Worm (Caenorhabditis elegans) whole organism, mixed stage, embryonic: ENCODE measurements around the gene F56D5.5.

Source experiments
- M03D4.4 ChIP-seq: sonication (generic microtip); optimal IDR thresholded peaks from 2 replicates; lab custom pipeline; 2017; ENCODE audit warnings: mild to moderate bottlenecking, missing genetic modification characterization, missing compliant biosample characterization
- bed-3 ChIP-seq: fragments of 200-800 bp; sonication (Bioruptor generic); optimal IDR thresholded peaks from 3 replicates; lab custom pipeline; 2018; ENCODE audit warnings: mild to moderate bottlenecking, missing genetic modification characterization, moderate library complexity, missing compliant biosample characterization
- blmp-1 ChIP-seq: fragments of 150-350 bp; optimal IDR thresholded peaks from 2 replicates; lab custom pipeline; 2014; ENCODE audit warnings: missing biosample characterization, missing genetic modification characterization
- ceh-39 ChIP-seq: fragments of 150-350 bp; optimal IDR thresholded peaks from 2 replicates; lab custom pipeline; 2014; ENCODE audit warnings: missing biosample characterization, missing genetic modification characterization
- ceh-43 ChIP-seq: fragments of 200-800 bp; sonication (Bioruptor generic); optimal IDR thresholded peaks from 2 replicates; lab custom pipeline; 2018; ENCODE audit warnings: mild to moderate bottlenecking, missing genetic modification characterization, moderate library complexity, missing compliant biosample characterization
- ceh-83 ChIP-seq: fragments of 200-800 bp; sonication (Bioruptor generic); optimal IDR thresholded peaks from 2 replicates; lab custom pipeline; 2018; ENCODE audit warnings: mild to moderate bottlenecking, missing genetic modification characterization, missing compliant biosample characterization
- ces-1 ChIP-seq: fragments of 150-350 bp; optimal IDR thresholded peaks from 2 replicates; lab custom pipeline; 2014; ENCODE audit warnings: missing biosample characterization, missing genetic modification reagents, missing genetic modification characterization
- cnd-1 ChIP-seq: fragments of 200-800 bp; sonication (Bioruptor generic); optimal IDR thresholded peaks from 2 replicates; lab custom pipeline; 2018; ENCODE audit warnings: mild to moderate bottlenecking, missing genetic modification characterization, missing compliant biosample characterization
- drap-1 ChIP-seq: fragments of 200-800 bp; sonication (Bioruptor generic); optimal IDR thresholded peaks from 3 replicates; lab custom pipeline; 2018; ENCODE audit warnings: mild to moderate bottlenecking, missing genetic modification characterization, missing compliant biosample characterization
- elt-1 ChIP-seq: sonication (generic microtip); optimal IDR thresholded peaks from 2 replicates; lab custom pipeline; 2017; ENCODE audit warnings: missing genetic modification characterization, mild to moderate bottlenecking, missing compliant biosample characterization, antibody characterized with exemption, moderate library complexity, borderline replicate concordance; ENCODE audit not compliant: insufficient read depth
- flh-1 ChIP-seq: fragments of 200-800 bp; sonication (Bioruptor generic); optimal IDR thresholded peaks from 2 replicates; lab custom pipeline; 2018; ENCODE audit warnings: mild to moderate bottlenecking, missing genetic modification characterization, moderate library complexity, missing compliant biosample characterization
- ham-2 ChIP-seq: fragments of 200-800 bp; sonication (Bioruptor generic); optimal IDR thresholded peaks from 2 replicates; lab custom pipeline; 2018; ENCODE audit warnings: mild to moderate bottlenecking, missing genetic modification characterization, missing compliant biosample characterization
- hlh-1 ChIP-seq: fragments of 150-350 bp; optimal IDR thresholded peaks from 2 replicates; lab custom pipeline; 2014; ENCODE audit warnings: missing biosample characterization, missing genetic modification reagents, missing genetic modification characterization
- lin-13 ChIP-seq: fragments of 150-350 bp; optimal IDR thresholded peaks from 2 replicates; lab custom pipeline; 2014; ENCODE audit warnings: missing biosample characterization, missing genetic modification characterization
- lin-32 ChIP-seq: fragments of 200-800 bp; sonication (Bioruptor generic); optimal IDR thresholded peaks from 2 replicates; lab custom pipeline; 2018; ENCODE audit warnings: mild to moderate bottlenecking, missing genetic modification characterization, missing compliant biosample characterization
- lsy-2 ChIP-seq: fragments of 150-350 bp; optimal IDR thresholded peaks from 2 replicates; lab custom pipeline; 2014; ENCODE audit warnings: missing biosample characterization, missing genetic modification characterization
- mab-5 ChIP-seq: fragments of 150-350 bp; optimal IDR thresholded peaks from 2 replicates; lab custom pipeline; 2014; ENCODE audit warnings: missing biosample characterization, missing genetic modification characterization
- mep-1 ChIP-seq: fragments of 150-350 bp; optimal IDR thresholded peaks from 2 replicates; lab custom pipeline; 2017; ENCODE audit warnings: missing biosample characterization, missing genetic modification reagents, missing genetic modification characterization, inconsistent platforms
- nhr-12 ChIP-seq: fragments of 150-350 bp; optimal IDR thresholded peaks from 2 replicates; lab custom pipeline; 2014; ENCODE audit warnings: missing biosample characterization, missing genetic modification characterization
- nhr-2 ChIP-seq: fragments of 150-350 bp; optimal IDR thresholded peaks from 2 replicates; lab custom pipeline; 2014; ENCODE audit warnings: missing biosample characterization, missing genetic modification characterization
- nhr-237 ChIP-seq: fragments of 150-350 bp; optimal IDR thresholded peaks from 2 replicates; lab custom pipeline; 2014; ENCODE audit warnings: missing biosample characterization, missing genetic modification characterization
- nhr-28 ChIP-seq: fragments of 150-350 bp; optimal IDR thresholded peaks from 2 replicates; lab custom pipeline; 2014; ENCODE audit warnings: missing biosample characterization, missing genetic modification characterization
- nhr-76 ChIP-seq: sonication (generic microtip); optimal IDR thresholded peaks from 2 replicates; lab custom pipeline; 2017; ENCODE audit warnings: missing biosample characterization, missing genetic modification characterization
- pha-4 ChIP-seq: fragments of 150-350 bp; optimal IDR thresholded peaks from 2 replicates; lab custom pipeline; 2018; ENCODE audit warnings: missing biosample characterization, missing genetic modification reagents, missing genetic modification characterization
- sem-2 ChIP-seq: fragments of 200-800 bp; sonication (Bioruptor generic); optimal IDR thresholded peaks from 2 replicates; lab custom pipeline; 2018; ENCODE audit warnings: mild to moderate bottlenecking, missing genetic modification characterization, missing compliant biosample characterization
- sptf-1 ChIP-seq: sonication (generic microtip); optimal IDR thresholded peaks from 2 replicates; lab custom pipeline; 2017; ENCODE audit warnings: mild to moderate bottlenecking, missing genetic modification characterization, moderate library complexity, missing compliant biosample characterization
- tbx-8 ChIP-seq: fragments of 200-800 bp; sonication (Bioruptor generic); optimal IDR thresholded peaks from 2 replicates; lab custom pipeline; 2018; ENCODE audit warnings: mild to moderate bottlenecking, missing genetic modification characterization, moderate library complexity, missing compliant biosample characterization
- unc-120 ChIP-seq: sonication (generic microtip); optimal IDR thresholded peaks from 2 replicates; lab custom pipeline; 2017; ENCODE audit warnings: missing genetic modification characterization, missing compliant biosample characterization; ENCODE audit not compliant: poor library complexity, severe bottlenecking
- zip-8 ChIP-seq: fragments of 150-350 bp; optimal IDR thresholded peaks from 2 replicates; lab custom pipeline; 2014; ENCODE audit warnings: missing biosample characterization, missing genetic modification characterization
- ztf-11 ChIP-seq: fragments of 150-350 bp; optimal IDR thresholded peaks from 2 replicates; lab custom pipeline; 2014; ENCODE audit warnings: missing biosample characterization, missing genetic modification characterization

Gene F56D5.5

DNA sequence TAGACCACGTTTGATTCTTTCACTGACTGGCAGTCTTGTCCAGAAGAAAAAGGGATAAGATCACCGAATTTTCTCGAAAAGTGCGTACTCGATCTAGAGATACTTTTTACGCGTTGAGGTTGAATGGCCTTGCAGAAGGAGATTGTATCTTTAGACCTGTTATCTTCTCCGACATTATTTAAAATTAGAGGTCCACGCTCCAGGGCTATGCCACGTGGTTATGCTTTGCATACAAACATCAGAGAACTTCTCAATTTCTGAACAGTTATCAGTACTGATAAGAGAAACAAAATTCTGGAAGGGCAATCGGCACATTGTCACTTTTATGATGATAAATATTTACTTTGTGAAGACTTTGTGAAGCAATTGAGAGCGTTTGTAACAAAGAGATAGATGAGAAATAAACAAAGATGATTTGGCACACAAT lies 34.2 kb upstream of the F56D5.5 start:
- TF ChIP-seq nhr-28 (tag; lab: Kevin White, UChicago), result no peak
- TF ChIP-seq elt-1 (tag; lab: Kevin White, UChicago), result peak; percentile 80

DNA sequence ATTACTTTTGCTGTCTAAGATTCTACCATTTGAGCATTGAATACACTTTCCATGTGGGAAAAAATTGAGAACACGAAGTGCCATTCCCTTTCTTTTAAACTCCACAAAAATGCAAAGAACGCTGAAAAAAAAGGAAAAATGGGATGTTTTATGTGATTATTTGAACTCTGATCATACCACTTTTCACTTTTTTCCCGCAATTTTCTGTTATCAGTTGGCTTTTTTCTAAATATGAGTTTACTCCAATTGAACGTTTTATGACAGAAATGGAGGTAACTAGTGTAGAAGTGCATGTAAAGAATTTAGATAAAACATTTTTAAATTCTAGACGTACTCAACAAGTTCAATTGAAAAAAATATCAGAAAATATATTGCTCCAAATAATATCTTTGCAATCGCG lies 33.5 kb upstream of the F56D5.5 start:
- TF ChIP-seq zip-8 (no peak), tbx-8 (GFP tag; lab: Kevin White, UChicago) (no peak), mab-5 (tag; lab: Kevin White, UChicago) (no peak), nhr-12 (no peak), elt-1 (tag; lab: Kevin White, UChicago) (no peak), ceh-43 (no peak), flh-1 (no peak), lsy-2 (tag; lab: Kevin White, UChicago) (no peak), M03D4.4 (tag; lab: Kevin White, UChicago) (no peak), ceh-39 (tag; lab: Kevin White, UChicago) (no peak), ham-2 (no peak), cnd-1 (tag; lab: Kevin White, UChicago) (no peak), drap-1 (no peak), ceh-83 (no peak), nhr-2 (tag; lab: Kevin White, UChicago) (no peak), lin-32 (GFP tag; lab: Kevin White, UChicago) (no peak), lin-13 (tag; lab: Kevin White, UChicago) (no peak), ces-1 (GFP tag; lab: Kevin White, UChicago) (no peak)
- TF ChIP-seq, all 35 proteins: peak for 0

DNA sequence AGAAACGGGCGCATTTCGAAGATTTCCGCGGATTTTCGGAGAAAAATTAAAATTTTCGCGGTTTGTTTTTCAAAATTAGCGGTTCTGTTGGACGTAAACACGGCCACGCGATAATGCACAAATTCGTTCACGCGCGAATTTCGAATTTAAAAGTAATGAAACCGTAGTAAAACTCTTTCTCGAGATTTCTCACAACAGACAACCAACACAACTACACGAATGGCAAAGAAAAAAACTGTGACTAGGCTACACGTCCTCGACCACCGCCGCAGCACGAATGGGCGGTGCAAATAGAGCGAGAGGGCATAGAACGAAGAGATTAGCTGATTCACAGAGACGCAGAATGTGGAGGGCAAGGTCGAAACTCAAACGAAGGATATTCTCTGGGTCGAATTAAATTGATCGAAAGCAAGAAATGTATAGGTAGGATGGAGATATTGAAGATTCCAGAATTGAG lies 33.0 kb upstream of the F56D5.5 start, which contains the start of gene idh-1:
Gene idh-1 (minus strand): TSS at position 228 of the 457 bp plus-strand sequence.
- TF ChIP-seq nhr-2 (tag; lab: Kevin White, UChicago) (no peak), mab-5 (tag; lab: Kevin White, UChicago) (no peak), blmp-1 (tag; lab: Kevin White, UChicago) (no peak), lsy-2 (tag; lab: Kevin White, UChicago) (no peak)
- TF ChIP-seq, all 35 proteins: peak for 0

ce11 chrIV:9438753-9439152 lies 30.8 kb upstream of the F56D5.5 start:
- TF ChIP-seq nhr-76 (tag; lab: Kevin White, UChicago), result no peak
- no peak for TF ChIP-seq ceh-43
- TF ChIP-seq sptf-1 (tag; lab: Kevin White, UChicago), result no peak
- TF ChIP-seq nhr-237 (tag; lab: Kevin White, UChicago), result no peak
- TF ChIP-seq ham-2, result no peak
- TF ChIP-seq lin-13 (tag; lab: Kevin White, UChicago), result no peak
- TF ChIP-seq nhr-28 (tag; lab: Kevin White, UChicago), result no peak
- no peak for TF ChIP-seq hlh-1
- TF ChIP-seq ces-1 (GFP tag; lab: Kevin White, UChicago), result no peak
- TF ChIP-seq lin-32 (GFP tag; lab: Kevin White, UChicago), result no peak
- no peak for TF ChIP-seq elt-1 (tag; lab: Kevin White, UChicago)
- no peak for TF ChIP-seq zip-8
- TF ChIP-seq pha-4 (tag; lab: Kevin White, UChicago), result no peak
- TF ChIP-seq ceh-83, result no peak
- TF ChIP-seq cnd-1 (tag; lab: Kevin White, UChicago), result no peak
- no peak for TF ChIP-seq unc-120 (tag; lab: Kevin White, UChicago)
- no peak for TF ChIP-seq bed-3 (GFP tag; lab: Kevin White, UChicago)
- no peak for TF ChIP-seq lsy-2 (tag; lab: Kevin White, UChicago)
- TF ChIP-seq ztf-11 (tag; lab: Kevin White, UChicago), result no peak

- TF ChIP-seq bed-3 (GFP tag; lab: Kevin White, UChicago) (no peak), nhr-28 (tag; lab: Kevin White, UChicago) (no peak)
Measured at ce11 chrIV:9432327-9432726, 24.4 kb upstream of the F56D5.5 start.

DNA sequence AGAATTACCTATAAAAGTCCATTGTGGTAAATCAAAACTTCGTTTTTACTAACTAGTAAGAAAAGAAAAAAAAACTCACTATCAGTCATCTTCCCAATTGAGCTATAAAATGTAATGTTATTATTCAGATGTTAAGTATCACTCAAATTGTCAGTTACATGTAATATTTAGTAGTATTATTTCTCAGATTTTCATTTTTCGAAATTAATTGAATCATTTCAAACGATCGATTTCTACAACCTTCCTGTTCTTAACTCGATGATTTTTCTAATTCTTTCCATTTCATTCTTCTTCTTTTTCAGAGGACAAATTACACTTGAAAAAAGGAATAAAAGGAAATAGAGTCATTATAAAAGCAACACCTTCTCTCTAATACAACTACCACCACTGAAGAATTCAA lies 20.1 kb upstream of the F56D5.5 start, which contains the start of gene F59B8.1:
Gene F59B8.1 (plus strand): TSS at position 301 of the 400 bp plus-strand sequence.
- no peak for TF ChIP-seq M03D4.4 (tag; lab: Kevin White, UChicago)
- TF ChIP-seq ceh-39 (tag; lab: Kevin White, UChicago), result no peak
- no peak for TF ChIP-seq lsy-2 (tag; lab: Kevin White, UChicago)
- TF ChIP-seq ham-2, result no peak
- no peak for TF ChIP-seq nhr-12
- TF ChIP-seq ceh-43, result no peak
- TF ChIP-seq lin-13 (tag; lab: Kevin White, UChicago), result no peak
- TF ChIP-seq mep-1 (tag; lab: Kevin White, UChicago), result no peak
- TF ChIP-seq nhr-28 (tag; lab: Kevin White, UChicago), result no peak
- TF ChIP-seq sem-2 (GFP tag; lab: Kevin White, UChicago), result no peak
